Fruit fly (Drosophila melanogaster) whole organism, adult: ENCODE data around the gene Usp10.

ENCODE experiments used
- CG11617 ChIP-seq: fragments of 200-800 bp; sonication (Bioruptor generic); optimal IDR thresholded peaks from 2 replicates; lab custom pipeline; 2017; ENCODE audit warnings: mild to moderate bottlenecking, missing biosample characterization, missing genetic modification reagents, missing genetic modification characterization
- CG12768 ChIP-seq: fragments of 200-800 bp; sonication (Bioruptor generic); optimal IDR thresholded peaks from 2 replicates; lab custom pipeline; 2017; ENCODE audit warnings: missing biosample characterization, missing genetic modification characterization, mild to moderate bottlenecking, moderate library complexity, missing genetic modification reagents
- CG14711 ChIP-seq: fragments of 200-800 bp; sonication (Bioruptor generic); optimal IDR thresholded peaks from 2 replicates; lab custom pipeline; 2018; ENCODE audit warnings: missing biosample characterization, mild to moderate bottlenecking, missing genetic modification characterization, moderate library complexity
- CG1620 ChIP-seq: fragments of 200-800 bp; sonication (Bioruptor generic); optimal IDR thresholded peaks from 2 replicates; lab custom pipeline; 2016; ENCODE audit warnings: missing biosample characterization, missing genetic modification characterization
- CG33017 ChIP-seq: fragments of 200-800 bp; sonication (Bioruptor generic); optimal IDR thresholded peaks from 2 replicates; lab custom pipeline; 2018; ENCODE audit warnings: missing biosample characterization, mild to moderate bottlenecking, missing genetic modification characterization, moderate library complexity
- CG5204 ChIP-seq: fragments of 200-800 bp; sonication (Bioruptor generic); optimal IDR thresholded peaks from 2 replicates; lab custom pipeline; 2016; ENCODE audit warnings: missing biosample characterization, missing genetic modification characterization
- CG7045 ChIP-seq: fragments of 200-800 bp; sonication (Bioruptor generic); optimal IDR thresholded peaks from 2 replicates; lab custom pipeline; 2017; ENCODE audit warnings: missing biosample characterization, mild to moderate bottlenecking, missing genetic modification characterization
- CG7101 ChIP-seq: fragments of 200-800 bp; sonication (Bioruptor generic); optimal IDR thresholded peaks from 2 replicates; lab custom pipeline; 2018; ENCODE audit warnings: missing biosample characterization, mild to moderate bottlenecking, missing genetic modification characterization, moderate library complexity
- Clk ChIP-seq: fragments of 200-800 bp; sonication (Bioruptor generic); optimal IDR thresholded peaks from 2 replicates; lab custom pipeline; 2017; ENCODE audit warnings: missing biosample characterization, missing genetic modification characterization
- Crg-1 ChIP-seq: fragments of 200-800 bp; sonication (Bioruptor generic); optimal IDR thresholded peaks from 2 replicates; lab custom pipeline; 2016; ENCODE audit warnings: missing biosample characterization, missing genetic modification characterization
- Hr96 ChIP-seq: fragments of 200-800 bp; sonication (Bioruptor generic); optimal IDR thresholded peaks from 2 replicates; lab custom pipeline; 2016; ENCODE audit warnings: missing biosample characterization, missing genetic modification characterization
- Mnt ChIP-seq: fragments of 200-800 bp; sonication (Bioruptor generic); optimal IDR thresholded peaks from 2 replicates; lab custom pipeline; 2016; ENCODE audit warnings: missing biosample characterization, mild to moderate bottlenecking, missing genetic modification characterization
- bab1 ChIP-seq: fragments of 200-800 bp; sonication (Bioruptor generic); optimal IDR thresholded peaks from 3 replicates; lab custom pipeline; 2019; ENCODE audit warnings: missing biosample characterization, mild to moderate bottlenecking, missing genetic modification characterization, moderate library complexity
- cic ChIP-seq: fragments of 200-800 bp; sonication (Bioruptor generic); optimal IDR thresholded peaks from 2 replicates; lab custom pipeline; 2017; ENCODE audit warnings: missing biosample characterization, mild to moderate bottlenecking, missing genetic modification characterization, moderate library complexity
- cnc ChIP-seq, 2 experiments: fragments of >200 bp; optimal IDR thresholded peaks; 2 replicates each; lab custom pipeline; 2017
- kay ChIP-seq: fragments of 200-800 bp; sonication (Bioruptor generic); peaks from one replicate; lab custom pipeline; 2016; ENCODE audit warnings: missing biosample characterization, missing genetic modification characterization, borderline replicate concordance
- ovo ChIP-seq: fragments of 200-800 bp; sonication (Bioruptor generic); optimal IDR thresholded peaks from 2 replicates; lab custom pipeline; 2016; ENCODE audit warnings: missing biosample characterization, missing genetic modification characterization
- pad ChIP-seq: fragments of 200-800 bp; sonication (Bioruptor generic); optimal IDR thresholded peaks from 3 replicates; lab custom pipeline; 2017; ENCODE audit warnings: missing biosample characterization, missing genetic modification characterization, mild to moderate bottlenecking, moderate library complexity, missing genetic modification reagents
- tj ChIP-seq: fragments of 200-800 bp; sonication (Bioruptor generic); optimal IDR thresholded peaks from 3 replicates; lab custom pipeline; 2017; ENCODE audit warnings: missing biosample characterization, mild to moderate bottlenecking, missing genetic modification characterization, moderate library complexity
- toe ChIP-seq: fragments of 200-800 bp; sonication (Bioruptor generic); optimal IDR thresholded peaks from 2 replicates; lab custom pipeline; 2016; ENCODE audit warnings: missing biosample characterization, missing genetic modification characterization

The Usp10 gene

DNA sequence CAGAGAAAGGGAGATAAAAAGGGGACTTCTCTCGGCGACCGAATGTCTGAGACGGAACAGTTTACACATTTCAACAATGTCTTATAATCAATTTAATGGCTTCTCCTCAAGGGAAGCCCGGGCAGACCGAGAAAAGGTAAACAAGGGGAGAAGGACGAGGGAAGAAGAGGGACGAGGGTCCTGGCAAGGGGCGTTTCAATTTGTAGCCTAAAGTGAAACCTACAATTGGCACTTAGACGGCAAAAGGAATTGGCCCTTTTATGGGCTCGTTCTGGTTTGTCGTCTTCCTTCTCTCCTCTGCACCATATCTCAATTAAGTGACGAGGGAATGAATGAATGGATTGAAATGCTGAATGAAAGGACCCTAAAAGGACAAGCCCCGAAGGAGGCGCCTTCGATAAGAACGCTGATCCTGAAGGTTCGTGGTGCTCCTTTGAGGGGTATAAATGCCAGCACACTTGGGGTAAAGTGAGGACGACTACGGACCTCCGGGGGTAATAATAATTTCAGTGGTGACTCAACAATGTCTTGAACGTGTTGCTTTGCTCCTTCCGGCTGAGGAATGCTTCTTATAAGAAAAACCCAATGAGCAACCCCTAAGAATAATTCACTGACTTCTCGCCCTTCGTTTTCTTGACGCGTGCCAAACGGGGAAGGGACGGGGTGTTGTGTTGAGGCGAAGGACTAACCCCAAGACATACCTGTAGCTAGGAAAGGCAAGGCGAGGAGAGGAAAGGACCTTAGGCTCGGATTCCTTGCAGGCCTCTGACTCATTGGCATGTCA lies 29.0 kb downstream of the Usp10 start:
- no peak for TF ChIP-seq CG1620 (GFP tag; lab: Kevin White, UChicago)
- TF ChIP-seq pad (GFP tag; lab: Kevin White, UChicago), result no peak
- TF ChIP-seq CG7101, result no peak
- no peak for TF ChIP-seq CG5204
- no peak for TF ChIP-seq tj (GFP tag; lab: Kevin White, UChicago)
- TF ChIP-seq CG7045 (GFP tag; lab: Kevin White, UChicago), result no peak
- TF ChIP-seq Clk (GFP tag; lab: Kevin White, UChicago), result no peak

dm6 chr3L:901442-901841 lies 29.7 kb downstream of the Usp10 start:
- TF ChIP-seq kay (GFP tag; lab: Kevin White, UChicago), result no peak
- no peak for TF ChIP-seq ovo (GFP tag; lab: Kevin White, UChicago)
- no peak for TF ChIP-seq CG7101
- TF ChIP-seq tj (GFP tag; lab: Kevin White, UChicago), result no peak
- TF ChIP-seq CG14711 (tag; lab: Kevin White, UChicago), result no peak
- no peak for TF ChIP-seq CG1620 (GFP tag; lab: Kevin White, UChicago)
- TF ChIP-seq CG33017 (tag; lab: Kevin White, UChicago), result no peak
- TF ChIP-seq cic (GFP tag; lab: Kevin White, UChicago), result no peak
- TF ChIP-seq toe (GFP tag; lab: Kevin White, UChicago), result no peak
- TF ChIP-seq cnc (optimal IDR thresholded peaks at IDR 0.05; lab: Kevin White, UChicago), result no peak
- TF ChIP-seq CG5204, result no peak
- TF ChIP-seq CG12768 (GFP tag; lab: Kevin White, UChicago), result no peak
- TF ChIP-seq CG7045 (GFP tag; lab: Kevin White, UChicago), result no peak
- TF ChIP-seq CG11617 (GFP tag; lab: Kevin White, UChicago), result no peak
- TF ChIP-seq Crg-1 (GFP tag; lab: Kevin White, UChicago), result no peak
- TF ChIP-seq pad (GFP tag; lab: Kevin White, UChicago), result no peak

- TF ChIP-seq CG1620 (GFP tag; lab: Kevin White, UChicago) (no peak), bab1 (GFP tag; lab: Kevin White, UChicago) (no peak), CG7101 (no peak), cnc (optimal IDR thresholded peaks at IDR 0.05; lab: Kevin White, UChicago) (no peak), CG5204 (no peak), Hr96 (GFP tag; lab: Kevin White, UChicago) (no peak), toe (GFP tag; lab: Kevin White, UChicago) (no peak), ovo (GFP tag; lab: Kevin White, UChicago) (no peak), Crg-1 (GFP tag; lab: Kevin White, UChicago) (no peak), Mnt (no peak), CG11617 (GFP tag; lab: Kevin White, UChicago) (no peak), tj (GFP tag; lab: Kevin White, UChicago) (no peak), CG7045 (GFP tag; lab: Kevin White, UChicago) (no peak), CG33017 (tag; lab: Kevin White, UChicago) (no peak), Clk (GFP tag; lab: Kevin White, UChicago) (no peak), kay (GFP tag; lab: Kevin White, UChicago) (no peak), CG12768 (GFP tag; lab: Kevin White, UChicago) (no peak), pad (GFP tag; lab: Kevin White, UChicago) (no peak), CG14711 (tag; lab: Kevin White, UChicago) (no peak), cic (GFP tag; lab: Kevin White, UChicago) (no peak)
Measured at dm6 chr3L:902598-902997, 30.9 kb downstream of the Usp10 start, which contains the start of gene mat. Gene mat (plus strand): TSS chr3L:902898.

- TF ChIP-seq kay (GFP tag; lab: Kevin White, UChicago), result no peak
- no peak for TF ChIP-seq Clk (GFP tag; lab: Kevin White, UChicago)
- no peak for TF ChIP-seq pad (GFP tag; lab: Kevin White, UChicago)
- no peak for TF ChIP-seq tj (GFP tag; lab: Kevin White, UChicago)
- TF ChIP-seq CG7045 (GFP tag; lab: Kevin White, UChicago), result no peak
- no peak for TF ChIP-seq CG5204
- TF ChIP-seq CG1620 (GFP tag; lab: Kevin White, UChicago), result no peak
- TF ChIP-seq Crg-1 (GFP tag; lab: Kevin White, UChicago), result no peak
- TF ChIP-seq ovo (GFP tag; lab: Kevin White, UChicago), result no peak
- no peak for TF ChIP-seq CG7101
Measured at dm6 chr3L:903900-904299, 32.2 kb downstream of the Usp10 start.

- TF ChIP-seq CG7101 (no peak), CG12768 (GFP tag; lab: Kevin White, UChicago) (no peak), toe (GFP tag; lab: Kevin White, UChicago) (no peak), tj (GFP tag; lab: Kevin White, UChicago) (no peak), CG1620 (GFP tag; lab: Kevin White, UChicago) (no peak), ovo (GFP tag; lab: Kevin White, UChicago) (no peak), cic (GFP tag; lab: Kevin White, UChicago) (no peak), cnc (optimal IDR thresholded peaks at IDR 0.05; lab: Kevin White, UChicago) (no peak), Clk (GFP tag; lab: Kevin White, UChicago) (no peak), Mnt (no peak)
Measured at dm6 chr3L:904364-904763, 32.7 kb downstream of the Usp10 start.
